Fruit fly (Drosophila melanogaster) whole organism, embryonic: ENCODE data around the gene CG2528.
A peak's percentile ranks its signal among the peaks of the same experiment; 100 is the strongest.

Experiments
- Aef1 ChIP-seq: fragments of 200-800 bp; sonication (Bioruptor generic); IDR thresholded peaks from 3 replicates; pipeline ENCODE4 v1.3.6; 2022; ENCODE audit warnings: missing biosample characterization, missing genetic modification characterization
- CG10462 ChIP-seq: fragments of 200-800 bp; sonication (Bioruptor generic); optimal IDR thresholded peaks from 2 replicates; lab custom pipeline; 2016; ENCODE audit warnings: missing biosample characterization, missing genetic modification characterization
- CG15073 ChIP-seq: fragments of 200-800 bp; sonication (Bioruptor generic); optimal IDR thresholded peaks from 2 replicates; lab custom pipeline; 2016; ENCODE audit warnings: missing biosample characterization, missing genetic modification characterization
- CG15269 ChIP-seq: fragments of 200-800 bp; sonication (Bioruptor generic); optimal IDR thresholded peaks from 2 replicates; lab custom pipeline; 2018; ENCODE audit warnings: missing biosample characterization, mild to moderate bottlenecking, missing genetic modification characterization, moderate library complexity
- CG1529 ChIP-seq: fragments of 200-800 bp; sonication (Bioruptor generic); optimal IDR thresholded peaks from 3 replicates; lab custom pipeline; 2018; ENCODE audit warnings: missing biosample characterization, missing genetic modification characterization
- CG1603 ChIP-seq: fragments of 200-800 bp; sonication (Bioruptor generic); optimal IDR thresholded peaks from 2 replicates; lab custom pipeline; 2019; ENCODE audit warnings: missing biosample characterization, mild to moderate bottlenecking, missing genetic modification characterization, moderate library complexity
- CG18262 ChIP-seq: fragments of 200-800 bp; optimal IDR thresholded peaks from 3 replicates; lab custom pipeline; 2019; ENCODE audit warnings: missing biosample characterization, mild to moderate bottlenecking, missing genetic modification characterization, moderate library complexity
- CG18764 ChIP-seq: fragments of 200-800 bp; sonication (Bioruptor generic); optimal IDR thresholded peaks from 3 replicates; lab custom pipeline; 2016; ENCODE audit warnings: missing biosample characterization, missing genetic modification characterization
- CG31365 ChIP-seq: fragments of 200-800 bp; sonication (Bioruptor generic); optimal IDR thresholded peaks from 2 replicates; lab custom pipeline; 2018; ENCODE audit warnings: missing biosample characterization, mild to moderate bottlenecking, missing genetic modification characterization
- CG4360 ChIP-seq: fragments of 200-800 bp; sonication (Bioruptor generic); IDR thresholded peaks from 2 replicates; pipeline ENCODE4 v1.3.6; 2022; ENCODE audit warnings: missing biosample characterization, missing genetic modification characterization
- CG6272 ChIP-seq: fragments of 200-800 bp; sonication (Bioruptor generic); IDR thresholded peaks from 2 replicates; pipeline ENCODE4 v1.3.6; 2022; ENCODE audit warnings: missing biosample characterization, missing genetic modification characterization
- CG6654 ChIP-seq: fragments of 200-800 bp; sonication (Bioruptor generic); optimal IDR thresholded peaks from 2 replicates; lab custom pipeline; 2017; ENCODE audit warnings: missing biosample characterization, mild to moderate bottlenecking, missing genetic modification characterization
- CG7928 ChIP-seq: fragments of 200-800 bp; sonication (Bioruptor generic); optimal IDR thresholded peaks from 2 replicates; lab custom pipeline; 2017; ENCODE audit warnings: missing biosample characterization, mild to moderate bottlenecking, missing genetic modification characterization
- CG8478 ChIP-seq: fragments of >200 bp; optimal IDR thresholded peaks from 2 replicates; lab custom pipeline; 2018
- CG9817 ChIP-seq: fragments of 200-800 bp; sonication (Bioruptor generic); optimal IDR thresholded peaks from 2 replicates; lab custom pipeline; 2018; ENCODE audit warnings: missing biosample characterization, mild to moderate bottlenecking, missing genetic modification characterization, moderate library complexity
- Dbx ChIP-seq: fragments of 200-800 bp; sonication (Bioruptor generic); IDR thresholded peaks from 3 replicates; pipeline ENCODE4 v1.3.6; 2022; ENCODE audit warnings: missing biosample characterization, missing genetic modification characterization
- Dip2 ChIP-seq: fragments of 200-800 bp; sonication (Bioruptor generic); IDR thresholded peaks from 2 replicates; pipeline ENCODE4 v1.3.6; 2022; ENCODE audit warnings: missing biosample characterization, missing genetic modification characterization
- Doc3 ChIP-seq: fragments of 200-800 bp; sonication (Bioruptor generic); IDR thresholded peaks from 3 replicates; pipeline ENCODE4 v1.3.6; 2022; ENCODE audit warnings: missing biosample characterization, missing genetic modification characterization; ENCODE audit not compliant: partially characterized antibody
- Drgx ChIP-seq: fragments of 200-800 bp; sonication (Bioruptor generic); IDR thresholded peaks from 2 replicates; pipeline ENCODE4 v1.3.6; 2022; ENCODE audit warnings: missing biosample characterization, missing genetic modification characterization
- GATAe ChIP-seq: fragments of 200-800 bp; sonication (Bioruptor generic); conservative IDR thresholded peaks from 2 replicates; pipeline ENCODE4 v1.3.6; 2022; ENCODE audit warnings: missing biosample characterization, missing genetic modification characterization
- MTF-1 ChIP-seq: fragments of 200-800 bp; sonication (Bioruptor generic); optimal IDR thresholded peaks from 2 replicates; lab custom pipeline; 2018; ENCODE audit warnings: missing biosample characterization, mild to moderate bottlenecking, missing genetic modification characterization, borderline replicate concordance
- Opbp ChIP-seq: fragments of 200-800 bp; sonication (Bioruptor generic); IDR thresholded peaks from 3 replicates; pipeline ENCODE4 v1.3.6; 2022; ENCODE audit warnings: missing biosample characterization, missing genetic modification characterization; ENCODE audit not compliant: partially characterized antibody
- Sin3A ChIP-seq: fragments of >200 bp; optimal IDR thresholded peaks from 2 replicates; lab custom pipeline; 2018
- Sox100B ChIP-seq: fragments of 200-800 bp; sonication (Bioruptor generic); optimal IDR thresholded peaks from 3 replicates; lab custom pipeline; 2018; ENCODE audit warnings: missing biosample characterization, mild to moderate bottlenecking, missing genetic modification characterization
- ara ChIP-seq: fragments of 200-800 bp; sonication (Bioruptor generic); IDR thresholded peaks from 2 replicates; pipeline ENCODE4 v1.3.6; 2022; ENCODE audit warnings: missing biosample characterization, missing genetic modification characterization
- az2 ChIP-seq: fragments of 200-800 bp; sonication (Bioruptor generic); optimal IDR thresholded peaks from 3 replicates; lab custom pipeline; 2016; ENCODE audit warnings: missing biosample characterization, missing genetic modification characterization
- cad ChIP-seq: fragments of >200 bp; optimal IDR thresholded peaks from 2 replicates; lab custom pipeline; 2017; ENCODE audit warnings: missing biosample characterization, missing genetic modification characterization
- chn ChIP-seq: fragments of 200-800 bp; sonication (Bioruptor generic); optimal IDR thresholded peaks from 2 replicates; lab custom pipeline; 2016; ENCODE audit warnings: missing biosample characterization, missing genetic modification characterization
- ci ChIP-seq: fragments of 200-800 bp; sonication (Bioruptor generic); IDR thresholded peaks from 3 replicates; pipeline ENCODE4 v1.3.6; 2022; ENCODE audit warnings: missing biosample characterization, missing genetic modification characterization
- crp ChIP-seq, 2 experiments: fragments of 200-800 bp; sonication (Bioruptor generic); optimal IDR thresholded peaks; 2 replicates in 1 of 2; 3 replicates in 1 of 2; lab custom pipeline; 2017; ENCODE audit warnings: missing biosample characterization in 2 of 2, missing genetic modification characterization in 2 of 2, mild to moderate bottlenecking in 1 of 2, moderate library complexity in 1 of 2
- gcm ChIP-seq: fragments of 200-800 bp; sonication (Bioruptor generic); optimal IDR thresholded peaks from 2 replicates; lab custom pipeline; 2019; ENCODE audit warnings: missing biosample characterization, mild to moderate bottlenecking, missing genetic modification characterization, moderate library complexity
- gcm2 ChIP-seq: fragments of 200-800 bp; sonication (Bioruptor generic); optimal IDR thresholded peaks from 2 replicates; lab custom pipeline; 2016; ENCODE audit warnings: missing biosample characterization, missing genetic modification characterization
- grau ChIP-seq: fragments of 200-800 bp; optimal IDR thresholded peaks from 3 replicates; lab custom pipeline; 2019; ENCODE audit warnings: missing biosample characterization, mild to moderate bottlenecking, missing genetic modification characterization, moderate library complexity
- hbn ChIP-seq: fragments of 200-800 bp; sonication (Bioruptor generic); IDR thresholded peaks from 2 replicates; pipeline ENCODE4 v1.3.6; 2022; ENCODE audit warnings: missing biosample characterization, missing genetic modification characterization; ENCODE audit not compliant: partially characterized antibody
- her ChIP-seq: fragments of 200-800 bp; sonication (Bioruptor generic); optimal IDR thresholded peaks from 2 replicates; lab custom pipeline; 2016; ENCODE audit warnings: missing biosample characterization, missing genetic modification characterization
- hth ChIP-seq: fragments of >200 bp; optimal IDR thresholded peaks from 2 replicates; lab custom pipeline; 2017; ENCODE audit warnings: inconsistent platforms
- kah ChIP-seq: fragments of 200-800 bp; sonication (Bioruptor generic); optimal IDR thresholded peaks from 2 replicates; lab custom pipeline; 2018; ENCODE audit warnings: missing biosample characterization, mild to moderate bottlenecking, missing genetic modification characterization
- ken ChIP-seq: fragments of 200-800 bp; sonication (Bioruptor generic); IDR thresholded peaks from 3 replicates; pipeline ENCODE4 v1.3.6; 2022; ENCODE audit warnings: missing biosample characterization, missing genetic modification characterization
- lbe ChIP-seq: fragments of 200-800 bp; sonication (Bioruptor generic); optimal IDR thresholded peaks from 2 replicates; lab custom pipeline; 2016; ENCODE audit warnings: missing biosample characterization, mild to moderate bottlenecking, missing genetic modification characterization
- maf-S ChIP-seq: fragments of 200-800 bp; sonication (Bioruptor generic); optimal IDR thresholded peaks from 2 replicates; lab custom pipeline; 2016; ENCODE audit warnings: missing biosample characterization, missing genetic modification characterization
- nerfin-2 ChIP-seq: fragments of 200-800 bp; sonication (Bioruptor generic); IDR thresholded peaks from 2 replicates; pipeline ENCODE4 v1.3.6; 2022; ENCODE audit warnings: missing biosample characterization, missing genetic modification characterization; ENCODE audit not compliant: partially characterized antibody
- oc ChIP-seq: fragments of 200-800 bp; sonication (Bioruptor generic); optimal IDR thresholded peaks from 2 replicates; lab custom pipeline; 2018; ENCODE audit warnings: missing biosample characterization, mild to moderate bottlenecking, missing genetic modification characterization, moderate library complexity
- otp ChIP-seq: fragments of 200-800 bp; sonication (Bioruptor generic); IDR thresholded peaks from 3 replicates; pipeline ENCODE4, ENCODE4 v1.3.6; 2022; ENCODE audit warnings: missing biosample characterization, missing genetic modification characterization
- scrt ChIP-seq: fragments of 200-800 bp; sonication (Bioruptor generic); optimal IDR thresholded peaks from 2 replicates; lab custom pipeline; 2018; ENCODE audit warnings: missing biosample characterization, mild to moderate bottlenecking, missing genetic modification characterization, moderate library complexity
- seq ChIP-seq: fragments of 200-800 bp; sonication (Bioruptor generic); IDR thresholded peaks from 2 replicates; pipeline ENCODE4 v1.3.6; 2022; ENCODE audit warnings: missing biosample characterization, missing genetic modification characterization
- sisA ChIP-seq: fragments of 200-800 bp; sonication (Bioruptor generic); IDR thresholded peaks from 2 replicates; pipeline ENCODE4 v1.3.6; 2022; ENCODE audit warnings: missing biosample characterization, missing genetic modification characterization
- sna ChIP-seq: fragments of 200-800 bp; sonication (Bioruptor generic); IDR thresholded peaks from 2 replicates; pipeline ENCODE4 v1.3.6; 2022; ENCODE audit warnings: missing biosample characterization, missing genetic modification characterization; ENCODE audit not compliant: partially characterized antibody
- ttk ChIP-seq: fragments of 200-800 bp; sonication (Bioruptor generic); IDR thresholded peaks from 2 replicates; pipeline ENCODE4 v2.1.2; 2022; ENCODE audit warnings: missing biosample characterization, missing genetic modification characterization
- twi ChIP-seq: fragments of 200-800 bp; optimal IDR thresholded peaks from 2 replicates; lab custom pipeline; 2019; ENCODE audit warnings: missing biosample characterization, mild to moderate bottlenecking, missing genetic modification characterization, moderate library complexity
- wor ChIP-seq: fragments of 200-800 bp; sonication (Bioruptor generic); IDR thresholded peaks from 2 replicates; pipeline ENCODE4 v1.3.6; 2022; ENCODE audit warnings: missing biosample characterization, missing genetic modification characterization
- yki ChIP-seq: fragments of >200 bp; optimal IDR thresholded peaks from 3 replicates; lab custom pipeline; 2018
- z ChIP-seq: fragments of 200-800 bp; sonication (Bioruptor generic); IDR thresholded peaks from 3 replicates; pipeline ENCODE4 v1.3.6; 2022; ENCODE audit warnings: missing biosample characterization, missing genetic modification characterization
- zfh2 ChIP-seq: fragments of 200-800 bp; sonication (Bioruptor generic); optimal IDR thresholded peaks from 2 replicates; lab custom pipeline; 2016; ENCODE audit warnings: missing biosample characterization, missing genetic modification characterization

The CG2528 gene

dm6 chr2L:22024362-22024761 is 31.6 kb upstream of the CG2528 start (continued):
- TF ChIP-seq sna (GFP tag; lab: Robert Waterston, UW) (peak; percentile 80), ken (no peak), seq (GFP tag; lab: Robert Waterston, UW) (peak; percentile 83), ttk (GFP tag; lab: Robert Waterston, UW) (no peak), otp (GFP tag; lab: Robert Waterston, UW) (no peak), CG18262 (tag; lab: Kevin White, UChicago) (no peak), chn (GFP tag; lab: Kevin White, UChicago) (peak; percentile 50), nerfin-2 (peak; percentile 31; the same call in 1 of the 2 replicates), CG8478 (lab: Kevin White, UChicago) (peak; percentile 100), Aef1 (no peak), CG1529 (GFP tag; lab: Kevin White, UChicago) (no peak), scrt (GFP tag; lab: Kevin White, UChicago) (no peak), Dbx (GFP tag; lab: Robert Waterston, UW) (peak; percentile 57; the same call in 1 of the 3 replicates), z (peak; percentile 99), Drgx (no peak), CG31365 (tag; lab: Kevin White, UChicago) (no peak), Doc3 (no peak), hth (lab: Kevin White, UChicago) (no peak), CG15269 (tag; lab: Kevin White, UChicago) (no peak), Dip2 (GFP tag; lab: Robert Waterston, UW) (no peak), MTF-1 (GFP tag; lab: Kevin White, UChicago) (no peak), her (GFP tag; lab: Kevin White, UChicago) (no peak), Opbp (peak; percentile 64; the same call in 2 of the 3 replicates), ara (GFP tag; lab: Robert Waterston, UW) (no peak), grau (tag; lab: Kevin White, UChicago) (no peak), ci (no peak), GATAe (GFP tag; lab: Robert Waterston, UW) (0 out of 2 replicates have a peak, but pooled peaks have one; percentile 11), CG4360 (GFP tag; lab: Robert Waterston, UW) (no peak), CG1603 (tag; lab: Kevin White, UChicago) (peak; percentile 35), kah (GFP tag; lab: Kevin White, UChicago) (no peak), CG6654 (no peak), CG6272 (GFP tag; lab: Robert Waterston, UW) (no peak; the same call in 1 of the 2 replicates), CG10462 (GFP tag; lab: Kevin White, UChicago) (no peak), gcm2 (GFP tag; lab: Kevin White, UChicago) (no peak), sisA (GFP tag; lab: Robert Waterston, UW) (no peak), az2 (peak; percentile 3), cad (GFP tag; lab: Kevin White, UChicago) (peak; percentile 86), gcm (GFP tag; lab: Kevin White, UChicago) (peak; percentile 72), hbn (0 out of 2 replicates have a peak, but pooled peaks have one; percentile 32), CG7928 (GFP tag; lab: Kevin White, UChicago) (no peak), CG9817 (tag; lab: Kevin White, UChicago) (no peak), Sin3A (lab: Kevin White, UChicago) (no peak), Sox100B (GFP tag; lab: Kevin White, UChicago) (no peak), lbe (GFP tag; lab: Kevin White, UChicago) (no peak), zfh2 (no peak), yki (lab: Kevin White, UChicago) (no peak), CG15073 (GFP tag; lab: Kevin White, UChicago) (no peak), CG18764 (GFP tag; lab: Kevin White, UChicago) (no peak), twi (tag; lab: Kevin White, UChicago) (no peak), maf-S (no peak), oc (peak; percentile 26), wor (no peak), crp (GFP tag; optimal IDR thresholded peaks at IDR 0.05; lab: Kevin White, UChicago) (no peak)
